Worm (Caenorhabditis elegans) whole organism, L3 larva: ENCODE results near the gene pafo-1.

Experiments used
- ama-1 ChIP-seq: fragments of 150-350 bp; optimal IDR thresholded peaks from 2 replicates; lab custom pipeline; 2018
- ceh-9 ChIP-seq: sonication (generic microtip); optimal IDR thresholded peaks from 2 replicates; lab custom pipeline; 2018; ENCODE audit warnings: missing biosample characterization, missing genetic modification characterization
- daf-12 ChIP-seq: fragments of 150-350 bp; optimal IDR thresholded peaks from 2 replicates; lab custom pipeline; 2014; ENCODE audit warnings: missing biosample characterization, missing genetic modification reagents, missing genetic modification characterization
- egl-5 ChIP-seq: fragments of 150-350 bp; optimal IDR thresholded peaks from 2 replicates; lab custom pipeline; 2017; ENCODE audit warnings: missing biosample characterization, missing genetic modification reagents, missing genetic modification characterization, inconsistent platforms
- fkh-10 ChIP-seq: sonication (generic microtip); optimal IDR thresholded peaks from 2 replicates; lab custom pipeline; 2017; ENCODE audit warnings: missing biosample characterization, missing genetic modification reagents, missing genetic modification characterization
- lin-15B ChIP-seq: fragments of 150-350 bp; optimal IDR thresholded peaks from 2 replicates; lab custom pipeline; 2014; ENCODE audit warnings: missing biosample characterization, missing genetic modification characterization
- mdl-1 ChIP-seq: fragments of 150-350 bp; optimal IDR thresholded peaks from 2 replicates; lab custom pipeline; 2014; ENCODE audit warnings: missing biosample characterization, missing genetic modification characterization
- nfya-1 ChIP-seq: sonication (generic microtip); optimal IDR thresholded peaks from 2 replicates; lab custom pipeline; 2017; ENCODE audit warnings: missing genetic modification characterization, mild to moderate bottlenecking, missing compliant biosample characterization, antibody characterized with exemption, moderate library complexity; ENCODE audit not compliant: insufficient read depth
- nhr-11 ChIP-seq: fragments of 150-350 bp; optimal IDR thresholded peaks from 2 replicates; lab custom pipeline; 2014; ENCODE audit warnings: missing biosample characterization, missing genetic modification characterization
- nhr-28 ChIP-seq: fragments of 150-350 bp; optimal IDR thresholded peaks from 2 replicates; lab custom pipeline; 2014; ENCODE audit warnings: missing biosample characterization, missing genetic modification characterization
- nhr-43 ChIP-seq: sonication (generic microtip); optimal IDR thresholded peaks from 2 replicates; lab custom pipeline; 2016; ENCODE audit warnings: mild to moderate bottlenecking, missing genetic modification characterization, missing compliant biosample characterization; ENCODE audit not compliant: poor library complexity, severe bottlenecking
- nhr-76 ChIP-seq: fragments of 150-350 bp; sonication (generic microtip); optimal IDR thresholded peaks from 5 replicates; lab custom pipeline; 2014; ENCODE audit warnings: missing biosample characterization, missing genetic modification characterization
- snpc-4 ChIP-seq: fragments of 150-350 bp; optimal IDR thresholded peaks from 2 replicates; lab custom pipeline; 2014; ENCODE audit warnings: missing biosample characterization, missing genetic modification characterization

DNA sequence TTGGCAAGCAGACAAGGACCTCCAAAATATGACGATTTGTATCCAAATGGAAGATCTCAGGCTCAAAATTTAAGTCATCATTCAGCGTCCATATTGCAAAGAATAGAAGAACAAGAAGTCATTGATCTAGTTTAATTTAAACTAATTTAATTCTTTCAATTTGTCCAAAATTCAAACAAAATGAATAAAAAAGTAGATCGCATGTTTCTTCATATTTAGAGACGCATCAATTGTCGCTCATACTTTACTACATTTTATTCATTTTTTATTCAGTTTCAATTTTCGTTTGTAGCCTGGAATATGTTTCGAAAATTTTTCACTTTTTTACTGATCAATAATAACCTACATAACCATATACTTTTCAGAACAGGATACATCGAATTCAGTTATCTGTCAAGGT is 29.0 kb upstream of the pafo-1 start, which contains the start of gene T11F9.21:
- TF ChIP-seq nhr-11 = no peak
- no peak for TF ChIP-seq nfya-1 (tag; lab: Kevin White, UChicago)
- no peak for TF ChIP-seq daf-12
- no peak for TF ChIP-seq nhr-43 (tag; lab: Kevin White, UChicago)
- no peak for TF ChIP-seq snpc-4 (tag; lab: Kevin White, UChicago)
- no peak for TF ChIP-seq nhr-76 (tag; lab: Kevin White, UChicago)
- no peak for TF ChIP-seq ceh-9 (tag; lab: Kevin White, UChicago)
- TF ChIP-seq fkh-10 (GFP tag; lab: Kevin White, UChicago) = no peak
- TF ChIP-seq nhr-28 (tag; lab: Kevin White, UChicago) = no peak
- TF ChIP-seq egl-5 (tag; lab: Kevin White, UChicago) = no peak
- TF ChIP-seq mdl-1 = no peak
- no peak for TF ChIP-seq lin-15B (tag; lab: Kevin White, UChicago)
- no peak for TF ChIP-seq ama-1 (lab: Kevin White, UChicago)
